Fruit fly (Drosophila melanogaster) whole organism: Measurements from ENCODE around the gene GILT3.

Source experiments
- CG8478 ChIP-seq: fragments of >200 bp; optimal IDR thresholded peaks from 2 replicates; lab custom pipeline; 2018; ENCODE audit warnings: inconsistent platforms
- Dll ChIP-seq: fragments of >200 bp; optimal IDR thresholded peaks from 2 replicates; lab custom pipeline; 2017
- EcR ChIP-seq, 2 experiments: fragments of >200 bp; optimal IDR thresholded peaks; 2 replicates each; lab custom pipeline; 2017; ENCODE audit warnings: missing biosample characterization in 2 of 2, missing genetic modification characterization in 2 of 2, missing genetic modification reagents in 2 of 2
- pan ChIP-seq: fragments of >200 bp; optimal IDR thresholded peaks from 2 replicates; lab custom pipeline; 2017
- psq ChIP-seq: fragments of >200 bp; optimal IDR thresholded peaks from 2 replicates; lab custom pipeline; 2017
- usp ChIP-seq: fragments of >200 bp; optimal IDR thresholded peaks from 2 replicates; lab custom pipeline; 2017; ENCODE audit warnings: missing biosample characterization, missing genetic modification characterization, mixed read lengths

The GILT3 gene

dm6 chr3R:23679911-23680336, 2.8 kb downstream of the GILT3 start, which contains the start of gene eIF3d1:
Gene eIF3d1 (plus strand): TSS chr3R:23680039.
- TF ChIP-seq usp (GFP tag; lab: Kevin White, UChicago) (no peak), EcR (GFP tag; optimal IDR thresholded peaks at IDR 0.05; lab: Kevin White, UChicago) (no peak), psq (lab: Kevin White, UChicago) (no peak), Dll (lab: Kevin White, UChicago) (no peak), pan (no peak), CG8478 (no peak)

dm6 chr3R:23682203-23682602, 5.0 kb downstream of the GILT3 start, which contains the start of gene CG16710:
Gene CG16710 (plus strand): TSS chr3R:23682503.
- TF ChIP-seq pan (no peak), EcR (GFP tag; optimal IDR thresholded peaks at IDR 0.05; lab: Kevin White, UChicago) (no peak), usp (GFP tag; lab: Kevin White, UChicago) (no peak), CG8478 (no peak), Dll (lab: Kevin White, UChicago) (no peak), psq (lab: Kevin White, UChicago) (no peak)

- TF ChIP-seq usp (GFP tag; lab: Kevin White, UChicago): no peak
- no peak for TF ChIP-seq EcR (GFP tag; optimal IDR thresholded peaks at IDR 0.05; lab: Kevin White, UChicago)
- TF ChIP-seq psq (lab: Kevin White, UChicago): no peak
- TF ChIP-seq pan: no peak
Measured at dm6 chr3R:23683757-23684156, 6.6 kb downstream of the GILT3 start, which contains the start of gene CG18754. Gene CG18754 (plus strand): TSS chr3R:23684057.

- TF ChIP-seq usp (GFP tag; lab: Kevin White, UChicago) (no peak), pan (no peak), psq (lab: Kevin White, UChicago) (no peak), EcR (GFP tag; optimal IDR thresholded peaks at IDR 0.05; lab: Kevin White, UChicago) (no peak), CG8478 (no peak), Dll (lab: Kevin White, UChicago) (no peak)
Measured at dm6 chr3R:23685955-23686354, 8.8 kb downstream of the GILT3 start, which contains the start of gene SPE. Gene SPE (plus strand): TSS chr3R:23686255.

- TF ChIP-seq psq (lab: Kevin White, UChicago) (no peak), Dll (lab: Kevin White, UChicago) (no peak), usp (GFP tag; lab: Kevin White, UChicago) (no peak), pan (no peak), CG8478 (no peak), EcR (GFP tag; optimal IDR thresholded peaks at IDR 0.05; lab: Kevin White, UChicago) (no peak)
Measured at dm6 chr3R:23686924-23687323, 9.8 kb downstream of the GILT3 start.

dm6 chr3R:23694579-23695033, 17.4 kb downstream of the GILT3 start, which contains the start of gene CG10254:
Gene CG10254 (minus strand): TSS chr3R:23694983.
- TF ChIP-seq psq (lab: Kevin White, UChicago): no peak
- no peak for TF ChIP-seq pan
- TF ChIP-seq CG8478: no peak
- TF ChIP-seq Dll (lab: Kevin White, UChicago): no peak
- no peak for TF ChIP-seq EcR (GFP tag; optimal IDR thresholded peaks at IDR 0.05; lab: Kevin White, UChicago)
- TF ChIP-seq usp (GFP tag; lab: Kevin White, UChicago): no peak

- no peak for TF ChIP-seq usp (GFP tag; lab: Kevin White, UChicago)
- TF ChIP-seq Dll (lab: Kevin White, UChicago): no peak
- no peak for TF ChIP-seq CG8478
- no peak for TF ChIP-seq EcR (GFP tag; optimal IDR thresholded peaks at IDR 0.05; lab: Kevin White, UChicago)
- TF ChIP-seq pan: no peak
- no peak for TF ChIP-seq psq (lab: Kevin White, UChicago)
Measured at dm6 chr3R:23696145-23696544, 19.0 kb downstream of the GILT3 start, which contains the start of gene CG10252. Gene CG10252 (minus strand): TSS chr3R:23696245.

- no peak for TF ChIP-seq pan
- no peak for TF ChIP-seq Dll (lab: Kevin White, UChicago)
- TF ChIP-seq EcR (GFP tag; optimal IDR thresholded peaks at IDR 0.05; lab: Kevin White, UChicago): no peak
- no peak for TF ChIP-seq psq (lab: Kevin White, UChicago)
- TF ChIP-seq CG8478: no peak
- TF ChIP-seq usp (GFP tag; lab: Kevin White, UChicago): no peak
Measured at dm6 chr3R:23698835-23699234, 21.7 kb downstream of the GILT3 start, which contains the start of gene prt. Gene prt (minus strand): TSS chr3R:23699027.

- no peak for TF ChIP-seq psq (lab: Kevin White, UChicago)
- no peak for TF ChIP-seq pan
- TF ChIP-seq Dll (lab: Kevin White, UChicago): no peak
- TF ChIP-seq usp (GFP tag; lab: Kevin White, UChicago): no peak
- no peak for TF ChIP-seq EcR (GFP tag; optimal IDR thresholded peaks at IDR 0.05; lab: Kevin White, UChicago)
- TF ChIP-seq CG8478: no peak
Measured at dm6 chr3R:23700304-23700767, 23.2 kb downstream of the GILT3 start, which contains the start of the genes CG31468 and Gba1a. Gene CG31468 (minus strand): TSS chr3R:23700354. Gene Gba1a (plus strand): TSS chr3R:23700621.

- TF ChIP-seq usp (GFP tag; lab: Kevin White, UChicago) (no peak), psq (lab: Kevin White, UChicago) (no peak), EcR (GFP tag; optimal IDR thresholded peaks at IDR 0.05; lab: Kevin White, UChicago) (no peak), CG8478 (no peak)
Measured at dm6 chr3R:23702461-23702860, 25.3 kb downstream of the GILT3 start, which contains the start of gene Qsox4. Gene Qsox4 (plus strand): TSS chr3R:23702761.

- TF ChIP-seq usp (GFP tag; lab: Kevin White, UChicago): no peak
- no peak for TF ChIP-seq pan
- no peak for TF ChIP-seq EcR (GFP tag; optimal IDR thresholded peaks at IDR 0.05; lab: Kevin White, UChicago)
- TF ChIP-seq Dll (lab: Kevin White, UChicago): no peak
- no peak for TF ChIP-seq psq (lab: Kevin White, UChicago)
- no peak for TF ChIP-seq CG8478
Measured at dm6 chr3R:23704383-23705033, 27.4 kb downstream of the GILT3 start, which contains the start of gene Gba1b. Gene Gba1b (plus strand): TSS chr3R:23704804.
